Worm (Caenorhabditis elegans): Measurements from ENCODE around the gene ZC449.5.

- TF ChIP-seq nhr-11 (tag; optimal IDR thresholded peaks at IDR 0.05) (no peak), mdl-1 (tag; optimal IDR thresholded peaks at IDR 0.05) (no peak), egl-27 (tag; optimal IDR thresholded peaks at IDR 0.05) (no peak), pqm-1 (tag; optimal IDR thresholded peaks at IDR 0.05) (no peak), sea-2 (GFP tag; optimal IDR thresholded peaks at IDR 0.05) (no peak), ztf-11 (tag; optimal IDR thresholded peaks at IDR 0.05) (no peak), ztf-4 (tag; optimal IDR thresholded peaks at IDR 0.05) (no peak)
Observed at ce11 chrX:5026461-5026860, 11.1 kb downstream of the ZC449.5 start.

All from whole organism, L3 larva.